Fruit fly (Drosophila melanogaster) Kc167 (cell line): ENCODE data around the gene primo-2.

Source experiments
- Myc ChIP-seq: fragments of >200 bp; optimal IDR thresholded peaks from 2 replicates; lab custom pipeline; 2017; ENCODE audit warnings: missing external identifiers
- Sin3A ChIP-seq: fragments of >200 bp; optimal IDR thresholded peaks from 2 replicates; lab custom pipeline; 2018; ENCODE audit warnings: missing external identifiers
- h ChIP-seq: fragments of >200 bp; optimal IDR thresholded peaks from 3 replicates; lab custom pipeline; 2018; ENCODE audit warnings: missing external identifiers
- insv ChIP-seq: fragments of >200 bp; optimal IDR thresholded peaks from 3 replicates; lab custom pipeline; 2018; ENCODE audit warnings: missing external identifiers
- psq ChIP-seq: fragments of >200 bp; optimal IDR thresholded peaks from 2 replicates; lab custom pipeline; 2017; ENCODE audit warnings: missing external identifiers

DNA sequence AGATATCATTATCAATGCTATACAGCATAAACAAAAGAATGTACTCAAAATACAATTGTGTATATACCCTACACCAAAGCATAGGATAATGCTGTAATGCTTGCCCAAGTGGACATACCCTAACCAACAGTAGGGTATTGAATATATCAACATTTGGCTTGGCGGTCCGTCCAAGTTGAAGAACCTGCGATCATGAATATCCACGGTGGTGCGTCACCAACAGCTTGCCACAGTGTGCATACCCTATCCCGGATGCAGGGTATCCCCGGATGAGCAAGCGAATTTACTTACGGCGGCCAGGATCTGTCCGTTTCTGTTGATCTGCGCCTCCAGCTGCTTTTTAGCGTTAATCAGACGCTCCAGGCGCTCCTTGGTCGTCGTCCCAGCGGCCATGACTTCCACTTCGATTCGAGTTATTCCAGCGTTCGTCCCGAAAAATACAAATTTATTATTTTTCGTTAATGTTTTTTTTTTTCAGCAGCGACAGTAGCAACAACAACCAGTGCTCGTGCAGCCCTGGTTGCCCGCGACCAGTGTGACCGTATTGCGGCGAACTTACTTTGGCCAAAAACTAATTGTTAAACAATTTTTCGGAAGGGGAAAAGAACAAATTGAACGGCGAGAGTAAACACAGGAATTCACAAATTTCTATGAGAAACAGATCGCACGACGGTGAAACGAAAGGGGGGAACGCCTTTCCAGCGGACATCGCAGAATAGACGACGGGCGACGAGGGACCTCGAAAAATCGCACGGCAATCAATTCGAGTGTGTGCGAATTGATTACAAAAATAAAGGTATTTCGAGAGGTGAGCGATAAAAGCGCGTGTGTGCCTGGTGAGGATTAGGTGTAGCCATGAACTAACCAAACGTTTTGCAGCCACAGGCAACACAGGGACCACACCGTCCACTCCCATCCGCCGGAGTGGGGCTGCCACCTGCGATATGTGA lies 35.2 kb downstream of the primo-2 start, which contains the start of the genes Lkb1 and CG9588:
- TF ChIP-seq psq (lab: Kevin White, UChicago) = no peak
- no peak for TF ChIP-seq insv (lab: Kevin White, UChicago)
- TF ChIP-seq Myc (lab: Kevin White, UChicago) = no peak
- no peak for TF ChIP-seq h (lab: Kevin White, UChicago)
- no peak for TF ChIP-seq Sin3A (lab: Kevin White, UChicago)
